Fruit fly (Drosophila melanogaster) whole organism, embryonic: Measurements from ENCODE around the gene CG46059.

Experiments
- Bteb2 ChIP-seq: fragments of 200-800 bp; sonication (Bioruptor generic); optimal IDR thresholded peaks from 2 replicates; lab custom pipeline; 2016; ENCODE audit warnings: missing biosample characterization, missing genetic modification characterization
- CG10431 ChIP-seq: fragments of 200-800 bp; sonication (Bioruptor generic); optimal IDR thresholded peaks from 3 replicates; lab custom pipeline; 2018; ENCODE audit warnings: missing biosample characterization, mild to moderate bottlenecking, missing genetic modification characterization
- CG10654 ChIP-seq: fragments of 200-800 bp; sonication (Bioruptor generic); optimal IDR thresholded peaks from 2 replicates; lab custom pipeline; 2016; ENCODE audit warnings: missing biosample characterization, missing genetic modification characterization
- CG11560 ChIP-seq: fragments of 200-800 bp; sonication (Bioruptor generic); IDR thresholded peaks from 3 replicates; pipeline ENCODE4 v1.3.6; 2022; ENCODE audit warnings: missing biosample characterization, missing genetic modification characterization
- CG11696 ChIP-seq: fragments of 200-800 bp; sonication (Bioruptor generic); IDR thresholded peaks from 2 replicates; pipeline ENCODE4 v1.3.6; 2022; ENCODE audit warnings: missing biosample characterization, missing genetic modification characterization
- CG12391 ChIP-seq: fragments of 200-800 bp; sonication (Bioruptor generic); optimal IDR thresholded peaks from 3 replicates; lab custom pipeline; 2018; ENCODE audit warnings: missing biosample characterization, mild to moderate bottlenecking, missing genetic modification characterization, moderate library complexity
- CG12942 ChIP-seq: fragments of 200-800 bp; sonication (Bioruptor generic); optimal IDR thresholded peaks from 3 replicates; lab custom pipeline; 2016; ENCODE audit warnings: missing biosample characterization, missing genetic modification characterization
- CG13123 ChIP-seq: fragments of 200-800 bp; sonication (Bioruptor generic); optimal IDR thresholded peaks from 2 replicates; lab custom pipeline; 2016; ENCODE audit warnings: missing biosample characterization, missing genetic modification characterization
- CG13775 ChIP-seq: fragments of 200-800 bp; sonication (Bioruptor generic); optimal IDR thresholded peaks from 3 replicates; lab custom pipeline; 2017; ENCODE audit warnings: missing biosample characterization, mild to moderate bottlenecking, missing genetic modification characterization
- CG15269 ChIP-seq: fragments of 200-800 bp; sonication (Bioruptor generic); optimal IDR thresholded peaks from 2 replicates; lab custom pipeline; 2018; ENCODE audit warnings: missing biosample characterization, mild to moderate bottlenecking, missing genetic modification characterization, moderate library complexity
- CG16863 ChIP-seq: fragments of 200-800 bp; sonication (Bioruptor generic); optimal IDR thresholded peaks from 3 replicates; lab custom pipeline; 2016; ENCODE audit warnings: missing biosample characterization, missing genetic modification characterization
- CG1792 ChIP-seq: fragments of 200-800 bp; sonication (Bioruptor generic); optimal IDR thresholded peaks from 2 replicates; lab custom pipeline; 2016; ENCODE audit warnings: missing biosample characterization, missing genetic modification characterization
- CG2199 ChIP-seq: fragments of 200-800 bp; sonication (Bioruptor generic); IDR thresholded peaks from 3 replicates; pipeline ENCODE4 v1.3.6; 2022; ENCODE audit warnings: missing biosample characterization, missing genetic modification characterization
- CG2889 ChIP-seq: fragments of 200-800 bp; sonication (Bioruptor generic); IDR thresholded peaks from 3 replicates; pipeline ENCODE4 v1.3.6; 2022; ENCODE audit warnings: missing biosample characterization, missing genetic modification characterization
- CG31224 ChIP-seq: fragments of 200-800 bp; sonication (Bioruptor generic); IDR thresholded peaks from 2 replicates; pipeline ENCODE4 v1.3.6; 2022; ENCODE audit warnings: missing biosample characterization, missing genetic modification characterization
- CG4617 ChIP-seq: fragments of 200-800 bp; sonication (Bioruptor generic); optimal IDR thresholded peaks from 3 replicates; lab custom pipeline; 2016; ENCODE audit warnings: missing biosample characterization, missing genetic modification characterization, borderline replicate concordance
- CG5953 ChIP-seq: fragments of 200-800 bp; sonication (Bioruptor generic); IDR thresholded peaks from 2 replicates; pipeline ENCODE4 v1.3.6; 2022; ENCODE audit warnings: missing biosample characterization, missing genetic modification characterization
- CG6765 ChIP-seq: fragments of 200-800 bp; sonication (Bioruptor generic); optimal IDR thresholded peaks from 3 replicates; lab custom pipeline; 2017; ENCODE audit warnings: missing biosample characterization, mild to moderate bottlenecking, missing genetic modification characterization
- CG7271 ChIP-seq: fragments of 200-800 bp; sonication (Bioruptor generic); optimal IDR thresholded peaks from 2 replicates; lab custom pipeline; 2018; ENCODE audit warnings: missing biosample characterization, mild to moderate bottlenecking, missing genetic modification characterization, moderate library complexity
- CG7786 ChIP-seq: fragments of 200-800 bp; sonication (Bioruptor generic); optimal IDR thresholded peaks from 2 replicates; lab custom pipeline; 2016; ENCODE audit warnings: missing biosample characterization, missing genetic modification characterization
- CG8924 ChIP-seq: fragments of 200-800 bp; optimal IDR thresholded peaks from 3 replicates; lab custom pipeline; 2019; ENCODE audit warnings: missing biosample characterization, mild to moderate bottlenecking, missing genetic modification characterization, moderate library complexity
- Fer1 ChIP-seq: fragments of 200-800 bp; sonication (Bioruptor generic); optimal IDR thresholded peaks from 2 replicates; lab custom pipeline; 2017; ENCODE audit warnings: missing biosample characterization, mild to moderate bottlenecking, missing genetic modification characterization
- Neu2 ChIP-seq: fragments of 200-800 bp; sonication (Bioruptor generic); optimal IDR thresholded peaks from 3 replicates; lab custom pipeline; 2016; ENCODE audit warnings: missing biosample characterization, missing genetic modification characterization, borderline replicate concordance
- Rx ChIP-seq: fragments of 200-800 bp; sonication (Bioruptor generic); IDR thresholded peaks from 2 replicates; pipeline ENCODE4 v1.3.6; 2022; ENCODE audit warnings: missing biosample characterization, missing genetic modification characterization
- Side ChIP-seq: fragments of 200-800 bp; sonication (Bioruptor generic); optimal IDR thresholded peaks from 2 replicates; lab custom pipeline; 2016; ENCODE audit warnings: missing biosample characterization, missing genetic modification characterization
- Spps ChIP-seq: fragments of 200-800 bp; sonication (Bioruptor generic); optimal IDR thresholded peaks from 2 replicates; lab custom pipeline; 2018; ENCODE audit warnings: missing biosample characterization, mild to moderate bottlenecking, missing genetic modification characterization
- Ssrp ChIP-seq: fragments of 200-800 bp; sonication (Bioruptor generic); optimal IDR thresholded peaks from 2 replicates; lab custom pipeline; 2018; ENCODE audit warnings: missing biosample characterization, mild to moderate bottlenecking, missing genetic modification characterization, moderate library complexity
- abd-A ChIP-seq: fragments of 200-800 bp; sonication (Bioruptor generic); optimal IDR thresholded peaks from 3 replicates; lab custom pipeline; 2019; ENCODE audit warnings: missing biosample characterization, mild to moderate bottlenecking, missing genetic modification characterization, moderate library complexity
- bsh ChIP-seq, 2 experiments: fragments of 200-800 bp; sonication (Bioruptor generic); optimal IDR thresholded peaks; 2 replicates each; lab custom pipeline; 2017 to 2018; ENCODE audit warnings: mild to moderate bottlenecking in 2 of 2, missing biosample characterization in 2 of 2, missing genetic modification characterization in 2 of 2, moderate library complexity in 1 of 2
- corto ChIP-seq: fragments of 200-800 bp; sonication (Bioruptor generic); optimal IDR thresholded peaks from 2 replicates; lab custom pipeline; 2016; ENCODE audit warnings: missing biosample characterization, mild to moderate bottlenecking, missing genetic modification characterization, moderate library complexity
- crol ChIP-seq: fragments of 200-800 bp; sonication (Bioruptor generic); IDR thresholded peaks from 2 replicates; pipeline ENCODE4 v1.3.6; 2022; ENCODE audit warnings: missing biosample characterization, missing genetic modification characterization
- disco-r ChIP-seq: fragments of 200-800 bp; sonication (Bioruptor generic); optimal IDR thresholded peaks from 2 replicates; lab custom pipeline; 2016; ENCODE audit warnings: missing biosample characterization, missing genetic modification characterization
- ems ChIP-seq: fragments of 200-800 bp; sonication (Bioruptor generic); optimal IDR thresholded peaks from 3 replicates; lab custom pipeline; 2016; ENCODE audit warnings: missing biosample characterization, missing genetic modification characterization
- en ChIP-seq: fragments of 200-800 bp; sonication (Bioruptor generic); optimal IDR thresholded peaks from 2 replicates; lab custom pipeline; 2016; ENCODE audit warnings: missing biosample characterization, missing genetic modification characterization
- exex ChIP-seq: fragments of 200-800 bp; sonication (Bioruptor generic); optimal IDR thresholded peaks from 4 replicates; lab custom pipeline; 2018; ENCODE audit warnings: missing biosample characterization, mild to moderate bottlenecking, missing genetic modification characterization, moderate library complexity
- gem ChIP-seq: fragments of 200-800 bp; sonication (Bioruptor generic); optimal IDR thresholded peaks from 2 replicates; lab custom pipeline; 2019; ENCODE audit warnings: missing biosample characterization, mild to moderate bottlenecking, missing genetic modification characterization, moderate library complexity
- h ChIP-seq: fragments of >200 bp; optimal IDR thresholded peaks from 2 replicates; lab custom pipeline; 2017
- kni ChIP-seq: fragments of 200-800 bp; sonication (Bioruptor generic); optimal IDR thresholded peaks from 3 replicates; lab custom pipeline; 2017; ENCODE audit warnings: mild to moderate bottlenecking, missing biosample characterization, missing genetic modification reagents, missing genetic modification characterization
- nau ChIP-seq: fragments of 200-800 bp; sonication (Bioruptor generic); optimal IDR thresholded peaks from 3 replicates; lab custom pipeline; 2017; ENCODE audit warnings: missing biosample characterization, mild to moderate bottlenecking, missing genetic modification characterization, missing genetic modification reagents
- nerfin-1 ChIP-seq: fragments of 200-800 bp; sonication (Bioruptor generic); optimal IDR thresholded peaks from 3 replicates; lab custom pipeline; 2019; ENCODE audit warnings: missing biosample characterization, mild to moderate bottlenecking, missing genetic modification characterization, moderate library complexity
- nom ChIP-seq: fragments of 200-800 bp; sonication (Bioruptor generic); optimal IDR thresholded peaks from 2 replicates; lab custom pipeline; 2017; ENCODE audit warnings: missing biosample characterization, missing genetic modification characterization, mild to moderate bottlenecking, moderate library complexity, missing genetic modification reagents
- pfk ChIP-seq: fragments of 200-800 bp; sonication (Bioruptor generic); optimal IDR thresholded peaks from 2 replicates; lab custom pipeline; 2018; ENCODE audit warnings: missing biosample characterization, mild to moderate bottlenecking, missing genetic modification characterization, moderate library complexity
- pnt ChIP-seq: fragments of 200-800 bp; sonication (Bioruptor generic); optimal IDR thresholded peaks from 3 replicates; lab custom pipeline; 2016; ENCODE audit warnings: missing biosample characterization, missing genetic modification characterization
- salm ChIP-seq: fragments of 200-800 bp; sonication (Bioruptor generic); optimal IDR thresholded peaks from 2 replicates; lab custom pipeline; 2018; ENCODE audit warnings: missing biosample characterization, mild to moderate bottlenecking, missing genetic modification characterization
- so ChIP-seq: fragments of 200-800 bp; sonication (Bioruptor generic); IDR thresholded peaks from 3 replicates; pipeline ENCODE4 v1.3.6; 2022; ENCODE audit warnings: missing biosample characterization, missing genetic modification characterization
- stc ChIP-seq: fragments of 200-800 bp; sonication (Bioruptor generic); IDR thresholded peaks from 2 replicates; pipeline ENCODE4 v1.3.6; 2022; ENCODE audit warnings: missing biosample characterization, missing genetic modification characterization
- stwl ChIP-seq: fragments of 200-800 bp; sonication (Bioruptor generic); optimal IDR thresholded peaks from 3 replicates; lab custom pipeline; 2018; ENCODE audit warnings: missing biosample characterization, mild to moderate bottlenecking, missing genetic modification characterization, moderate library complexity
- toy ChIP-seq: fragments of 200-800 bp; sonication (Bioruptor generic); IDR thresholded peaks from 2 replicates; pipeline ENCODE4 v1.3.6; 2022; ENCODE audit warnings: missing biosample characterization, missing genetic modification characterization
- usp ChIP-seq: fragments of >200 bp; optimal IDR thresholded peaks from 2 replicates; lab custom pipeline; 2017; ENCODE audit warnings: missing biosample characterization, missing genetic modification characterization
- vnd ChIP-seq: fragments of 200-800 bp; sonication (Bioruptor generic); IDR thresholded peaks from 3 replicates; pipeline ENCODE4 v1.3.6; 2022; ENCODE audit warnings: missing biosample characterization, missing genetic modification characterization; ENCODE audit not compliant: partially characterized antibody

The CG46059 gene

DNA sequence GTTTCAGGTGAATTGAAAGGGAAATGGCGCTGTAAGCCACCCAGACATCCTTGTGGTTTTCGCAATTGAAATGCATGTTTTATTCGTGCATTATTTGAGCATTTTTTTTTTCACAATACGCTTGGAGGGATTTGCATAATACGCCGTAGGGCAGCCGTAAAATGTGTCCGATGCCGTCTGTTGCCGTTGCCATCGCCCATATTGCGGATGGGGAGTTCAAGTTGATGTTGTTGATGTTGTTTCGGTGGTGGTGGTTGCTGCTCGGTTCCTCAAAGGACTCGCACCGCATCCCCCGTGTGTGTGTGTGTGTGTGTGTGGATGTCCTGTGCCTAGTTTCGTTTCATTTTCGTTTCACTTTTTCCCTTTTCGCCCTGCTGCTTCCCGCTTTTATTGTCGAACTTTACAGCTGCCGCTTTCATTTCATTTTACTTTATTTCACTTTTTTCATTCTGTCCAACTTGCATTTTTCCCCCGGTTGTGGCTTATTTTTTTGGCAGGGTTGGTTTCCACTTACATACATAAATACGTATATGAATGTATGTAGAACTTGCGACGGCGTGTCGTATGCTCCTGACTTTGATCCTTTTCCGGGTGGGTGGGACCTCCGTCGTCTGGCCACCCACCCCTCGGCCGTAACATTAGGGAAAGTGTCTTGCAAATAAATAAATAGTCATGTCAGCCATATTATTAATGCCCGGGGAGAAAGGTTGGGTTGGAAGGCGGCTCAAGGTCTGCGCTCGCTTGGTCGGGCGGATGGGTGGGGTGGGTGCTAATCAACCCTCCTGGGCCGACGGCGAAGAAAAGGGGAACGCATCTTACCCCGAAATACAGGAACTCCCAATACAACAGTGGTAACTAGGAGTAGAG is 45.9 kb downstream of the CG46059 start (continued):
- TF ChIP-seq CG5953 (GFP tag; lab: Robert Waterston, UW) = no peak
- no peak for TF ChIP-seq CG15269 (tag; lab: Kevin White, UChicago)
- no peak for TF ChIP-seq Spps (tag; lab: Kevin White, UChicago)
- TF ChIP-seq stc = no peak
- no peak for TF ChIP-seq toy (GFP tag; lab: Robert Waterston, UW)
- no peak for TF ChIP-seq Fer1 (GFP tag; lab: Kevin White, UChicago)
- TF ChIP-seq CG12942 (GFP tag; lab: Kevin White, UChicago) = no peak
- no peak for TF ChIP-seq CG13123 (GFP tag; lab: Kevin White, UChicago)
- TF ChIP-seq nerfin-1 (tag; lab: Kevin White, UChicago) = peak; percentile 16
- no peak for TF ChIP-seq Side (GFP tag; lab: Kevin White, UChicago)
- no peak for TF ChIP-seq CG2889 (GFP tag; lab: Robert Waterston, UW)
- TF ChIP-seq disco-r (GFP tag; lab: Kevin White, UChicago) = no peak
- TF ChIP-seq CG10654 = no peak
- no peak for TF ChIP-seq h
- TF ChIP-seq usp = no peak
- TF ChIP-seq Rx (GFP tag; lab: Robert Waterston, UW) = 0 out of 2 replicates have a peak, but pooled peaks have one; percentile 23
- TF ChIP-seq bsh (GFP tag; optimal IDR thresholded peaks at IDR 0.05; lab: Kevin White, UChicago) = no peak
- no peak for TF ChIP-seq nau (GFP tag; lab: Kevin White, UChicago)
- TF ChIP-seq salm (tag; lab: Kevin White, UChicago) = no peak
- no peak for TF ChIP-seq CG4617 (GFP tag; lab: Kevin White, UChicago)
- peak; percentile 20 for TF ChIP-seq kni (GFP tag; lab: Kevin White, UChicago)
- no peak for TF ChIP-seq en (GFP tag; lab: Kevin White, UChicago)
- no peak for TF ChIP-seq CG6765 (GFP tag; lab: Kevin White, UChicago)
- TF ChIP-seq CG1792 (GFP tag; lab: Kevin White, UChicago) = no peak
- TF ChIP-seq vnd (GFP tag; lab: Robert Waterston, UW) = no peak
- no peak for TF ChIP-seq corto (GFP tag; lab: Kevin White, UChicago)
- no peak for TF ChIP-seq Ssrp
- no peak for TF ChIP-seq CG7271 (tag; lab: Kevin White, UChicago)
- no peak for TF ChIP-seq exex (tag; lab: Kevin White, UChicago)
- no peak for TF ChIP-seq so
- TF ChIP-seq gem (tag; lab: Kevin White, UChicago) = no peak
- no peak for TF ChIP-seq Neu2 (GFP tag; lab: Kevin White, UChicago)
- no peak for TF ChIP-seq CG12391 (tag; lab: Kevin White, UChicago)
- no peak for TF ChIP-seq CG13775 (GFP tag; lab: Kevin White, UChicago)
- no peak for TF ChIP-seq Bteb2
- no peak for TF ChIP-seq CG11560
- no peak for TF ChIP-seq CG31224
- TF ChIP-seq CG11696 (GFP tag; lab: Robert Waterston, UW) = no peak
- TF ChIP-seq stwl (tag; lab: Kevin White, UChicago) = no peak
- 0 out of 3 replicates have a peak, but pooled peaks have one; percentile 28 for TF ChIP-seq CG2199 (GFP tag; lab: Robert Waterston, UW)
- no peak for TF ChIP-seq ems (GFP tag; lab: Kevin White, UChicago)
- TF ChIP-seq pfk (GFP tag; lab: Kevin White, UChicago) = peak; percentile 91
- peak; percentile 20 for TF ChIP-seq nom
- TF ChIP-seq CG8924 = no peak
- TF ChIP-seq pnt (GFP tag; lab: Kevin White, UChicago) = no peak
- TF ChIP-seq CG10431 (GFP tag; lab: Kevin White, UChicago) = no peak
- TF ChIP-seq CG16863 (GFP tag; lab: Kevin White, UChicago) = no peak
- TF ChIP-seq crol (GFP tag; lab: Robert Waterston, UW) = 0 out of 2 replicates have a peak, but pooled peaks have one; percentile 32
- peak; percentile 87 for TF ChIP-seq abd-A (tag; lab: Kevin White, UChicago)
- no peak for TF ChIP-seq CG7786 (GFP tag; lab: Kevin White, UChicago)
